Fruit fly (Drosophila melanogaster) whole organism, embryonic: Measurements from ENCODE around the gene tay.

ENCODE experiments used
- BEAF-32 ChIP-seq: fragments of 200-800 bp; sonication (Bioruptor generic); optimal IDR thresholded peaks from 3 replicates; lab custom pipeline; 2017; ENCODE audit warnings: missing biosample characterization, missing genetic modification characterization, mild to moderate bottlenecking, moderate library complexity, missing genetic modification reagents
- CG15011 ChIP-seq: fragments of 200-800 bp; sonication (Bioruptor generic); optimal IDR thresholded peaks from 3 replicates; lab custom pipeline; 2018; ENCODE audit warnings: missing biosample characterization, mild to moderate bottlenecking, missing genetic modification characterization
- CG16815 ChIP-seq: fragments of 200-800 bp; sonication (Bioruptor generic); optimal IDR thresholded peaks from 3 replicates; lab custom pipeline; 2017; ENCODE audit warnings: missing biosample characterization, mild to moderate bottlenecking, missing genetic modification characterization
- CG3065 ChIP-seq: fragments of 200-800 bp; sonication (Bioruptor generic); optimal IDR thresholded peaks from 2 replicates; lab custom pipeline; 2016; ENCODE audit warnings: missing biosample characterization, missing genetic modification characterization
- CG33557 ChIP-seq: fragments of 200-800 bp; sonication (Bioruptor generic); optimal IDR thresholded peaks from 2 replicates; lab custom pipeline; 2019; ENCODE audit warnings: missing biosample characterization, mild to moderate bottlenecking, missing genetic modification characterization, moderate library complexity
- CG7271 ChIP-seq: fragments of 200-800 bp; sonication (Bioruptor generic); optimal IDR thresholded peaks from 2 replicates; lab custom pipeline; 2018; ENCODE audit warnings: missing biosample characterization, mild to moderate bottlenecking, missing genetic modification characterization, moderate library complexity
- Hr78 ChIP-seq, 2 experiments: fragments of 200-800 bp in 1 of 2; fragments of >200 bp in 1 of 2; sonication (Bioruptor generic) in 1 of 2; optimal IDR thresholded peaks; 2 replicates each; lab custom pipeline; 2017 to 2019; ENCODE audit warnings: missing biosample characterization in 2 of 2, missing genetic modification characterization in 2 of 2, mild to moderate bottlenecking in 1 of 2, moderate library complexity in 1 of 2
- Mes4 ChIP-seq: fragments of 200-800 bp; sonication (Bioruptor generic); optimal IDR thresholded peaks from 2 replicates; lab custom pipeline; 2016; ENCODE audit warnings: missing biosample characterization, missing genetic modification characterization
- bowl ChIP-seq: fragments of 200-800 bp; sonication (Bioruptor generic); IDR thresholded peaks from 2 replicates; pipeline ENCODE4 v1.3.6; 2022; ENCODE audit warnings: missing biosample characterization, missing genetic modification characterization
- cad ChIP-seq: fragments of >200 bp; optimal IDR thresholded peaks from 2 replicates; lab custom pipeline; 2017; ENCODE audit warnings: missing biosample characterization, missing genetic modification characterization
- row ChIP-seq: fragments of 200-800 bp; sonication (Bioruptor generic); IDR thresholded peaks from 3 replicates; pipeline ENCODE4 v1.3.6; 2022; ENCODE audit warnings: missing biosample characterization, missing genetic modification characterization
- slou ChIP-seq: fragments of 200-800 bp; sonication (Bioruptor generic); optimal IDR thresholded peaks from 3 replicates; lab custom pipeline; 2016; ENCODE audit warnings: missing biosample characterization, missing genetic modification characterization
- ttk ChIP-seq: fragments of 200-800 bp; sonication (Bioruptor generic); IDR thresholded peaks from 2 replicates; pipeline ENCODE4 v2.1.2; 2022; ENCODE audit warnings: missing biosample characterization, missing genetic modification characterization

DNA sequence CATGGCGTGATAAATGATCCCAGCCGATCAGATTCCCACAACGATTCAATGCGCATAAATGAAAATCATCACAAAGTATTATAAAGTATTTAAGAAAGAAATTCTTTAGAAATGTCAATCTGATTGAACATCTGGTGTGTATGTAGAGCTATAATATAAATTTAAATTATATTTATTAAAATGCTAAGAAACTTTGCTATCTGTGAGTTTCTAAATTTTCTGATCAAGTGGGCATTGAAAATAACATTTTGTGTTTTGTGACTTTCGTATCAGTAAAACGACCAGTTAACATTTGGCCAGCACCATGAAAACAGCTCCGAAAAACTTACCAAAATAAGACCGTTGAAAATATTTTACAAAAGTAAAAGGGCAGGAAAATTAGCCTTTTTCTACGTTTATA, 49.6 kb downstream of the tay start, which contains the start of gene CG8565:
- TF ChIP-seq CG7271, result no peak
- no peak for TF ChIP-seq row (GFP tag; lab: Robert Waterston, UW)
- no peak for TF ChIP-seq Hr78 (GFP tag; optimal IDR thresholded peaks at IDR 0.05; lab: Kevin White, UChicago)
- no peak for TF ChIP-seq bowl (GFP tag; lab: Robert Waterston, UW)
- no peak for TF ChIP-seq CG15011 (GFP tag; lab: Kevin White, UChicago)
- no peak for TF ChIP-seq slou (GFP tag; lab: Kevin White, UChicago)
- no peak for TF ChIP-seq CG33557 (GFP tag; lab: Kevin White, UChicago)
- TF ChIP-seq ttk (GFP tag; lab: Robert Waterston, UW), result no peak
- TF ChIP-seq BEAF-32 (GFP tag; lab: Kevin White, UChicago), result no peak
- no peak for TF ChIP-seq cad
- TF ChIP-seq Mes4 (GFP tag; lab: Kevin White, UChicago), result no peak
- TF ChIP-seq CG3065, result no peak
- TF ChIP-seq CG16815 (GFP tag; lab: Kevin White, UChicago), result no peak
